Fruit fly (Drosophila melanogaster) whole organism, embryonic: ENCODE measurements around the gene Hacd1.

Experiments used
- CG12942 ChIP-seq: fragments of 200-800 bp; sonication (Bioruptor generic); optimal IDR thresholded peaks from 3 replicates; lab custom pipeline; 2016; ENCODE audit warnings: missing biosample characterization, missing genetic modification characterization
- CG16779 ChIP-seq: fragments of 200-800 bp; sonication (Bioruptor generic); IDR thresholded peaks from 2 replicates; pipeline ENCODE4 v1.3.6; 2022; ENCODE audit warnings: missing biosample characterization, missing genetic modification characterization
- CG2129 ChIP-seq: fragments of 200-800 bp; sonication (Bioruptor generic); IDR thresholded peaks from 2 replicates; pipeline ENCODE4 v1.3.6; 2022; ENCODE audit warnings: missing biosample characterization, missing genetic modification characterization; ENCODE audit not compliant: partially characterized antibody
- CG2889 ChIP-seq: fragments of 200-800 bp; sonication (Bioruptor generic); IDR thresholded peaks from 3 replicates; pipeline ENCODE4 v1.3.6; 2022; ENCODE audit warnings: missing biosample characterization, missing genetic modification characterization
- CG5245 ChIP-seq: fragments of 200-800 bp; sonication (Bioruptor generic); optimal IDR thresholded peaks from 3 replicates; lab custom pipeline; 2016; ENCODE audit warnings: missing biosample characterization, missing genetic modification characterization
- Oaz ChIP-seq: fragments of 200-800 bp; sonication (Bioruptor generic); IDR thresholded peaks from 2 replicates; pipeline ENCODE4 v1.3.6; 2022; ENCODE audit warnings: missing biosample characterization, missing genetic modification characterization
- ind ChIP-seq: fragments of 200-800 bp; sonication (Bioruptor generic); optimal IDR thresholded peaks from 3 replicates; lab custom pipeline; 2016; ENCODE audit warnings: missing biosample characterization, missing genetic modification characterization
- nerfin-1 ChIP-seq: fragments of 200-800 bp; sonication (Bioruptor generic); optimal IDR thresholded peaks from 3 replicates; lab custom pipeline; 2019; ENCODE audit warnings: missing biosample characterization, mild to moderate bottlenecking, missing genetic modification characterization, moderate library complexity
- tin ChIP-seq: fragments of 200-800 bp; sonication (Bioruptor generic); optimal IDR thresholded peaks from 3 replicates; lab custom pipeline; 2016; ENCODE audit warnings: missing biosample characterization, missing genetic modification characterization
- z ChIP-seq: fragments of 200-800 bp; sonication (Bioruptor generic); IDR thresholded peaks from 3 replicates; pipeline ENCODE4 v1.3.6; 2022; ENCODE audit warnings: missing biosample characterization, missing genetic modification characterization

- TF ChIP-seq z (GFP tag; lab: Robert Waterston, UW) (no peak), ind (no peak), CG12942 (no peak), CG2889 (GFP tag; lab: Robert Waterston, UW) (no peak), Oaz (no peak), nerfin-1 (tag; lab: Kevin White, UChicago) (no peak), CG5245 (GFP tag; lab: Kevin White, UChicago) (no peak), CG2129 (GFP tag; lab: Robert Waterston, UW) (no peak), tin (GFP tag; lab: Kevin White, UChicago) (no peak), CG16779 (GFP tag; lab: Robert Waterston, UW) (no peak)
Measured at dm6 chr2L:11976955-11977354, 25.1 kb downstream of the Hacd1 start.
